Worm (Caenorhabditis elegans) whole organism, L2 larva: ENCODE results near the gene C50H2.4.
A peak's percentile ranks its signal among the peaks of the same experiment; 100 is the strongest.

Experiments
- C34F6.9 ChIP-seq: fragments of 150-350 bp; optimal IDR thresholded peaks from 2 replicates; lab custom pipeline; 2014; ENCODE audit warnings: missing biosample characterization, missing genetic modification characterization
- F13H6.1 ChIP-seq: sonication (generic microtip); optimal IDR thresholded peaks from 2 replicates; lab custom pipeline; 2016; ENCODE audit warnings: missing genetic modification characterization, missing compliant biosample characterization
- R02D3.7 ChIP-seq: fragments of 150-350 bp; optimal IDR thresholded peaks from 2 replicates; lab custom pipeline; 2014; ENCODE audit warnings: missing biosample characterization, missing genetic modification characterization
- alr-1 ChIP-seq: fragments of 150-350 bp; optimal IDR thresholded peaks from 2 replicates; lab custom pipeline; 2014; ENCODE audit warnings: missing biosample characterization, missing genetic modification characterization
- aly-2 ChIP-seq: fragments of 150-350 bp; optimal IDR thresholded peaks from 2 replicates; lab custom pipeline; 2014; ENCODE audit warnings: missing biosample characterization, missing genetic modification characterization
- ama-1 ChIP-seq: fragments of 150-350 bp; optimal IDR thresholded peaks from 2 replicates; lab custom pipeline; 2018; ENCODE audit warnings: inconsistent platforms
- ceh-16 ChIP-seq: fragments of 150-350 bp; optimal IDR thresholded peaks from 2 replicates; lab custom pipeline; 2014; ENCODE audit warnings: missing biosample characterization, missing genetic modification characterization
- egl-27 ChIP-seq: sonication (generic microtip); optimal IDR thresholded peaks from 3 replicates; lab custom pipeline; 2017; ENCODE audit warnings: missing biosample characterization, missing genetic modification reagents, missing genetic modification characterization
- elt-1 ChIP-seq: fragments of 150-350 bp; optimal IDR thresholded peaks from 2 replicates; lab custom pipeline; 2014; ENCODE audit warnings: missing biosample characterization, missing genetic modification characterization
- elt-3 ChIP-seq: sonication (generic microtip); optimal IDR thresholded peaks from 2 replicates; lab custom pipeline; 2017; ENCODE audit warnings: missing biosample characterization, missing genetic modification characterization
- fos-1 ChIP-seq: fragments of 150-350 bp; optimal IDR thresholded peaks from 2 replicates; lab custom pipeline; 2014; ENCODE audit warnings: missing biosample characterization, missing genetic modification characterization
- gmeb-1 ChIP-seq: fragments of 150-350 bp; optimal IDR thresholded peaks from 2 replicates; lab custom pipeline; 2014; ENCODE audit warnings: missing biosample characterization, missing genetic modification characterization
- mab-5 ChIP-seq: fragments of 150-350 bp; optimal IDR thresholded peaks from 2 replicates; lab custom pipeline; 2014; ENCODE audit warnings: missing biosample characterization, missing genetic modification characterization
- mbf-1 ChIP-seq: sonication (generic microtip); optimal IDR thresholded peaks from 2 replicates; lab custom pipeline; 2017; ENCODE audit warnings: missing biosample characterization, missing genetic modification characterization
- mdl-1 ChIP-seq, 2 experiments: fragments of 150-350 bp in 1 of 2; sonication (generic microtip) in 1 of 2; optimal IDR thresholded peaks; 2 replicates each; lab custom pipeline; 2017; ENCODE audit warnings: missing biosample characterization in 2 of 2, missing genetic modification characterization in 2 of 2
- nhr-10 ChIP-seq: sonication (generic microtip); optimal IDR thresholded peaks from 2 replicates; lab custom pipeline; 2017; ENCODE audit warnings: missing biosample characterization, missing genetic modification characterization
- nhr-11 ChIP-seq: fragments of 150-350 bp; optimal IDR thresholded peaks from 2 replicates; lab custom pipeline; 2014; ENCODE audit warnings: missing biosample characterization, missing genetic modification characterization
- nhr-12 ChIP-seq: fragments of 150-350 bp; optimal IDR thresholded peaks from 2 replicates; lab custom pipeline; 2014; ENCODE audit warnings: missing biosample characterization, missing genetic modification characterization
- nhr-21 ChIP-seq: fragments of 150-350 bp; optimal IDR thresholded peaks from 2 replicates; lab custom pipeline; 2014; ENCODE audit warnings: missing biosample characterization, missing genetic modification characterization
- nhr-23 ChIP-seq: fragments of 150-350 bp; optimal IDR thresholded peaks from 2 replicates; lab custom pipeline; 2014; ENCODE audit warnings: missing biosample characterization, missing genetic modification reagents, missing genetic modification characterization
- nhr-237 ChIP-seq: fragments of 150-350 bp; optimal IDR thresholded peaks from 2 replicates; lab custom pipeline; 2014; ENCODE audit warnings: missing biosample characterization, missing genetic modification characterization
- nhr-25 ChIP-seq: fragments of 150-350 bp; sonication (generic microtip); optimal IDR thresholded peaks from 3 replicates; lab custom pipeline; 2014; ENCODE audit warnings: missing biosample characterization, missing genetic modification characterization
- nhr-6 ChIP-seq: fragments of 150-350 bp; optimal IDR thresholded peaks from 2 replicates; lab custom pipeline; 2014; ENCODE audit warnings: missing biosample characterization, missing genetic modification characterization
- peb-1 ChIP-seq: fragments of 150-350 bp; optimal IDR thresholded peaks from 2 replicates; lab custom pipeline; 2014; ENCODE audit warnings: missing biosample characterization, missing genetic modification characterization
- skn-1 ChIP-seq: sonication (generic microtip); optimal IDR thresholded peaks from 2 replicates; lab custom pipeline; 2017; ENCODE audit warnings: missing biosample characterization, missing genetic modification characterization
- sma-9 ChIP-seq, 2 experiments: fragments of 150-350 bp in 1 of 2; sonication (generic microtip) in 1 of 2; optimal IDR thresholded peaks; 2 replicates each; lab custom pipeline; 2014 to 2016; ENCODE audit warnings: missing genetic modification characterization in 2 of 2, mild to moderate bottlenecking in 1 of 2, missing biosample characterization in 1 of 2, missing compliant biosample characterization in 1 of 2, missing genetic modification reagents in 1 of 2, moderate library complexity in 1 of 2
- snpc-4 ChIP-seq: fragments of 150-350 bp; optimal IDR thresholded peaks from 2 replicates; lab custom pipeline; 2014; ENCODE audit warnings: missing biosample characterization, missing genetic modification characterization
- unc-39 ChIP-seq: fragments of 150-350 bp; optimal IDR thresholded peaks from 2 replicates; lab custom pipeline; 2014; ENCODE audit warnings: missing biosample characterization, missing genetic modification characterization
- unc-55 ChIP-seq: fragments of 150-350 bp; sonication (generic microtip); optimal IDR thresholded peaks from 3 replicates; lab custom pipeline; 2014; ENCODE audit warnings: missing biosample characterization, missing genetic modification reagents, missing genetic modification characterization
- unc-62 ChIP-seq: fragments of 150-350 bp; optimal IDR thresholded peaks from 2 replicates; lab custom pipeline; 2014; ENCODE audit warnings: missing biosample characterization, missing genetic modification reagents, missing genetic modification characterization
- ztf-11 ChIP-seq: sonication (generic microtip); optimal IDR thresholded peaks from 2 replicates; lab custom pipeline; 2017; ENCODE audit warnings: missing biosample characterization, missing genetic modification characterization
- ztf-4 ChIP-seq: fragments of 150-350 bp; optimal IDR thresholded peaks from 2 replicates; lab custom pipeline; 2014; ENCODE audit warnings: missing biosample characterization, missing genetic modification characterization

C50H2.4 gene

DNA sequence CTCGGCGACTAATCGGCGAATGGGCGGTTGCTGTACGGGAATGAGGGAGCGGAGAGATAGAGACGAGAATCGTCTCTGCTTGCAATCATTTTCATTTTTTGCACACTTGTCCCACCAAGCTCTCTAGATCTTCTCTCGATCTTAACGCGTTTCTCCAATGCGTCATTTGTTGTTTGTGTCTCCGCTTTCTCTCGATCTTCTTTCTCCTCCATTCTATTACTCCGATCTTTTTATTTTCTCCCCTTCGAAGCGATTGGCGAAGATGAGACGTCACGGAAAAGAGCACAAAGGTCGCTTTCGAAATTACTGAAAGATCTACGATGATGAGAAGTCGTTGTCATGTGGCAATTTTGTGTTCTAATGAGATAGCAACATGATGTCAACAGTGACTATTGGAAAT is 41.9 kb downstream of the C50H2.4 start (continued):
- peak; percentile 82 for TF ChIP-seq F13H6.1 (tag; lab: Kevin White, UChicago)
- no peak for TF ChIP-seq mdl-1 (tag; optimal IDR thresholded peaks at IDR 0.05; lab: Kevin White, UChicago)
- TF ChIP-seq nhr-11 (tag; lab: Kevin White, UChicago) = no peak

DNA sequence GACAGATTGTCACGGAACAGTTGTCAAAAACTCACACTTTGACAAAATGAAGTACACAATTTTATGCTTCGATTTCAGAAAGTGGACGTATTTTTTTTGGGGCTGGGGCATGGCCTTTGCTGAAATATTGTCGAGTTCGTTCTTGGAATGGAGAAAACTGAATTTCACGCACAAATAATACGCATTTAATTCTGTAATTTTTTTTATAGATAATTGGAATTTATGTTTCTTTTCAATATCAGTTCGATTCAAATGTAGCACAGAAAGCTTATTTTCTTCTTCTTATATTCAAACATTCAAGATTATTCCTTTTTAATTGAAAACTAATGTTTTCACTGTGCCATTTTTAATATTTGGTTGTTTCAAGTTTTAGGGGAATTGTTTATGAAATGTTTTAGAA is 43.6 kb downstream of the C50H2.4 start, which contains the start of gene T07C12.10:
Gene T07C12.10, minus strand, starts transcription at position 101 of the 400 bp plus-strand sequence.
- TF ChIP-seq mbf-1 (tag; lab: Kevin White, UChicago) (no peak), nhr-6 (no peak), unc-55 (GFP tag; lab: Kevin White, UChicago) (no peak), snpc-4 (tag; lab: Kevin White, UChicago) (no peak), F13H6.1 (tag; lab: Kevin White, UChicago) (no peak), ceh-16 (tag; lab: Kevin White, UChicago) (no peak), unc-62 (GFP tag; lab: Kevin White, UChicago) (no peak)

DNA sequence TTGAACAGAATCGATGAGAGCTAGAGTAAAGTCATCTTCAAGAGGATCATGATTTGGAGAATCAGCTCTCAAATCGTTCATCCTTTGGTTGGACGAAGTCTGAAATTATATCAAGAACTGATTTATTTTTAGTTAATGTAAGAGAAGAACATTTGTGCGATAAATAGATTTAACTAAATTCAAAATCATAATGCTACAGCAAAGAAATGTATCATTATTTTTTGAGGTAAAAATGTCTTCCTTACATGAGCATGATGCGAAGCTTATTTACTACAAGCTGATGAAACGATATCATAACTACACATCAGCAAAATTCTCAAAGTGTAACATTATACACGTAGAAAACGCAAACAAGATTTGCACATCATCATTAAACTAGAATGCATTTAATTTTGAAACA is 45.6 kb downstream of the C50H2.4 start, which contains the start of gene madf-4:
Gene madf-4, minus strand, starts transcription at position 101 of the 400 bp plus-strand sequence.
- TF ChIP-seq mdl-1 (tag; optimal IDR thresholded peaks at IDR 0.05; lab: Kevin White, UChicago) = no peak
- no peak for TF ChIP-seq nhr-11 (tag; lab: Kevin White, UChicago)
- no peak for TF ChIP-seq ama-1 (lab: Kevin White, UChicago)
- no peak for TF ChIP-seq C34F6.9
- no peak for TF ChIP-seq nhr-23
- no peak for TF ChIP-seq nhr-237 (tag; lab: Kevin White, UChicago)
- no peak for TF ChIP-seq elt-1 (tag; lab: Kevin White, UChicago)

DNA sequence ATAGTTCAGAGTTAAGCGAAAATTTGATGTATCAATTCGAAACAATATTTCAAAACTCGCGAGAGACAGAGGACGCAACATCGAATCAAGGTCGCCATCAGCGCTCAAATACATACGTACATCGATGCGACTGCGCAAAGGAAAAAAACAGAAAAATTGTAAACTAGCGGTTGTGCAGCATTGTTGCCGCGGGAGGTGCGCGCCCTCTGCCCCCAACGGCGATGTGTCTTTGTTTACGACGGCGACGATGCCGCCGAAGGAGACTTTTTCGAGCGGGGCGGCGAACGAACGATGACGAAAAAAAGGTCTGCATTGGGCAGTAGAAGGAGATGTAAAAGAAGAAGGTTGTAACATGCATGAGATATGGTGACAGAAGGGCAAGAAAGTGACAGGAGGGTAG is 46.2 kb downstream of the C50H2.4 start:
- no peak for TF ChIP-seq F13H6.1 (tag; lab: Kevin White, UChicago)
- no peak for TF ChIP-seq nhr-21
- TF ChIP-seq ztf-11 (tag; lab: Kevin White, UChicago) = no peak
- TF ChIP-seq fos-1 = no peak
- no peak for TF ChIP-seq gmeb-1 (tag; lab: Kevin White, UChicago)

DNA sequence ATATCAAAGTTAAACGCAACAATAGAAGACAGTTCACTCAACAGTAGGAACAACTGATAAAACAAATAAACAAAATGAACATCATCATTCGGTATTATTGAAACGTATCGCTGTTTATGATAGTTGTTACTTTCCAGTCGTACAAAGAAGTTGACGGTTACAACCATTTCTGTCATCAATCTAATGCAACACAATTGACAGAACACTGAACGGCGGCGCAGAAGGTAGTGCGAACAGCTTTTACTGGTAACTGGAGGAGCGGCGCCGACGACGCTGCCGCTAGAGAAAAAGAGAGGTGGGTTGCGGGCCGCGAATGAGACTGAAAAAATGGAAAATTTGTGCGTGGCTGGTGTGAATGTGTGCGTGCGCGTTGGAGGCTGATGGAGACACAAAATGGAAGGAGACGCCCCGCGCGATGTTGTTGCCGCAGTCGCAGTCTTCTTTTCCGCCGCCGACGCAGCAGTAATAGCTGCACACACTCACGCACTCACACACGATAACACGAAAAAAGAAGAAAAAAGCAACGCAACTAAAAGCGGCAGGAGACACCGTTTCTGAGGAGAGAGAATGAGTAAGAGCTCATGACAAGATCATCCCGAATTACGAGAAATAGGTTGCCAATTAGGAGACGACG is 47.5 kb downstream of the C50H2.4 start:
- TF ChIP-seq unc-55 (GFP tag; lab: Kevin White, UChicago) (peak; percentile 34), ztf-4 (tag; lab: Kevin White, UChicago) (no peak), elt-3 (tag; lab: Kevin White, UChicago) (no peak), alr-1 (tag; lab: Kevin White, UChicago) (no peak), nhr-12 (no peak), ztf-11 (tag; lab: Kevin White, UChicago) (no peak), mab-5 (tag; lab: Kevin White, UChicago) (no peak)
- TF ChIP-seq, all 48 proteins: peak for 1

DNA sequence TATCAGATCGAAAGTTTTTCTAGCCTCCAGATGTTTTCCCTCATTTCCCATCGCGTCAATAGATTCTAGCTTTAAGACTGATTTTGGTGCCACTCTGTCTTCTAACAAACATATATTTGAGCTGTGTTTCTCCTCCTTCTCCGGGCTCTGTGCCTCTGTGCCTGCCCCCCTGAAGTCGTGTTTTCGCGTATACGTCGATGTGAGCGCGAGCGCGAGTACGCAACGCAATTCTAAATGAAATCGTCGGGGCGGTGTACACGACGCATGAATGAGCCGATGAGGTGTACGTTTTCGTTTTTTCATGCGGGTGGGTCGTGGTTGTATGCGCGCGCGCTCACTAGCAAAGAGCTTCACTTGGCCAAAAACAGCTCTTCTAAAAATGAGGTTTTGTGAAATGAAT is 49.1 kb downstream of the C50H2.4 start:
- no peak for TF ChIP-seq ztf-11 (tag; lab: Kevin White, UChicago)
- no peak for TF ChIP-seq R02D3.7
- no peak for TF ChIP-seq unc-39 (tag; lab: Kevin White, UChicago)
- TF ChIP-seq peb-1 (tag; lab: Kevin White, UChicago) = no peak
- no peak for TF ChIP-seq sma-9 (GFP tag; optimal IDR thresholded peaks at IDR 0.05; lab: Kevin White, UChicago)
- no peak for TF ChIP-seq sma-9 (tag; optimal IDR thresholded peaks at IDR 0.05; lab: Kevin White, UChicago)
- no peak for TF ChIP-seq nhr-23
- TF ChIP-seq ztf-4 (tag; lab: Kevin White, UChicago) = no peak
- no peak for TF ChIP-seq nhr-10
- no peak for TF ChIP-seq nhr-6
- no peak for TF ChIP-seq unc-62 (GFP tag; lab: Kevin White, UChicago)
- no peak for TF ChIP-seq unc-55 (GFP tag; lab: Kevin White, UChicago)
- no peak for TF ChIP-seq egl-27 (tag; lab: Kevin White, UChicago)
- no peak for TF ChIP-seq aly-2 (tag; lab: Kevin White, UChicago)
- TF ChIP-seq nhr-11 (tag; lab: Kevin White, UChicago) = no peak
- TF ChIP-seq mab-5 (tag; lab: Kevin White, UChicago) = no peak
- TF ChIP-seq nhr-25 (tag; lab: Kevin White, UChicago) = no peak
- no peak for TF ChIP-seq skn-1 (tag; lab: Kevin White, UChicago)
